Fruit fly (Drosophila melanogaster) whole organism, embryonic: ENCODE data around the gene Drsl4.

Source experiments
- CG11723 ChIP-seq: fragments of 200-800 bp; sonication (Bioruptor generic); optimal IDR thresholded peaks from 2 replicates; lab custom pipeline; 2017; ENCODE audit warnings: missing biosample characterization, mild to moderate bottlenecking, missing genetic modification characterization
- CG1233 ChIP-seq: fragments of 200-800 bp; sonication (Bioruptor generic); optimal IDR thresholded peaks from 4 replicates; lab custom pipeline; 2018; ENCODE audit warnings: missing biosample characterization, mild to moderate bottlenecking, missing genetic modification characterization
- CG15073 ChIP-seq: fragments of 200-800 bp; sonication (Bioruptor generic); optimal IDR thresholded peaks from 2 replicates; lab custom pipeline; 2016; ENCODE audit warnings: missing biosample characterization, missing genetic modification characterization
- CG2875 ChIP-seq: fragments of 200-800 bp; sonication (Bioruptor generic); optimal IDR thresholded peaks from 2 replicates; lab custom pipeline; 2017; ENCODE audit warnings: missing biosample characterization, mild to moderate bottlenecking, missing genetic modification characterization, missing genetic modification reagents
- CG2889 ChIP-seq: fragments of 200-800 bp; sonication (Bioruptor generic); IDR thresholded peaks from 3 replicates; pipeline ENCODE4 v1.3.6; 2022; ENCODE audit warnings: missing biosample characterization, missing genetic modification characterization
- CG30020 ChIP-seq: fragments of 200-800 bp; optimal IDR thresholded peaks from 2 replicates; lab custom pipeline; 2019; ENCODE audit warnings: missing biosample characterization, mild to moderate bottlenecking, missing genetic modification characterization, moderate library complexity
- CG30403 ChIP-seq: fragments of 200-800 bp; sonication (Bioruptor generic); optimal IDR thresholded peaks from 3 replicates; lab custom pipeline; 2016; ENCODE audit warnings: missing biosample characterization, missing genetic modification characterization
- CG31224 ChIP-seq: fragments of 200-800 bp; sonication (Bioruptor generic); IDR thresholded peaks from 2 replicates; pipeline ENCODE4 v1.3.6; 2022; ENCODE audit warnings: missing biosample characterization, missing genetic modification characterization
- CG31388 ChIP-seq: fragments of 200-800 bp; sonication (Bioruptor generic); optimal IDR thresholded peaks from 2 replicates; lab custom pipeline; 2016; ENCODE audit warnings: missing biosample characterization, missing genetic modification characterization
- CG34376 ChIP-seq: fragments of 200-800 bp; sonication (Bioruptor generic); optimal IDR thresholded peaks from 2 replicates; lab custom pipeline; 2018; ENCODE audit warnings: missing biosample characterization, mild to moderate bottlenecking, missing genetic modification characterization
- CG43689 ChIP-seq: fragments of 200-800 bp; sonication (Bioruptor generic); IDR thresholded peaks from 2 replicates; pipeline ENCODE4 v1.3.6; 2022; ENCODE audit warnings: missing biosample characterization, missing genetic modification characterization
- CG6175 ChIP-seq: fragments of 200-800 bp; sonication (Bioruptor generic); IDR thresholded peaks from 3 replicates; pipeline ENCODE4 v1.3.6; 2022; ENCODE audit warnings: missing biosample characterization, missing genetic modification characterization
- CG7745 ChIP-seq: fragments of 200-800 bp; sonication (Bioruptor generic); optimal IDR thresholded peaks from 2 replicates; lab custom pipeline; 2018; ENCODE audit warnings: missing biosample characterization, mild to moderate bottlenecking, missing genetic modification characterization, moderate library complexity
- CG7786 ChIP-seq: fragments of 200-800 bp; sonication (Bioruptor generic); optimal IDR thresholded peaks from 2 replicates; lab custom pipeline; 2016; ENCODE audit warnings: missing biosample characterization, missing genetic modification characterization
- CG7839 ChIP-seq: fragments of 200-800 bp; sonication (Bioruptor generic); optimal IDR thresholded peaks from 3 replicates; lab custom pipeline; 2018; ENCODE audit warnings: missing biosample characterization, mild to moderate bottlenecking, missing genetic modification characterization, moderate library complexity
- CG7928 ChIP-seq: fragments of 200-800 bp; sonication (Bioruptor generic); optimal IDR thresholded peaks from 2 replicates; lab custom pipeline; 2017; ENCODE audit warnings: missing biosample characterization, mild to moderate bottlenecking, missing genetic modification characterization
- CG8290 ChIP-seq, 3 experiments: fragments of 200-800 bp; sonication (Bioruptor generic); optimal IDR thresholded peaks; 2 replicates each; lab custom pipeline; 2016 to 2019; ENCODE audit warnings: missing biosample characterization in 3 of 3, missing genetic modification characterization in 3 of 3, mild to moderate bottlenecking in 2 of 3, moderate library complexity in 1 of 3
- CG9609 ChIP-seq: fragments of 200-800 bp; sonication (Bioruptor generic); optimal IDR thresholded peaks from 3 replicates; lab custom pipeline; 2016; ENCODE audit warnings: missing biosample characterization, missing genetic modification characterization
- CG9727 ChIP-seq: fragments of 200-800 bp; sonication (Bioruptor generic); optimal IDR thresholded peaks from 3 replicates; lab custom pipeline; 2017; ENCODE audit warnings: missing biosample characterization, mild to moderate bottlenecking, missing genetic modification characterization
- Eip74EF ChIP-seq, 2 experiments: fragments of 200-800 bp in 1 of 2; fragments of >200 bp in 1 of 2; sonication (Bioruptor generic) in 1 of 2; optimal IDR thresholded peaks; 2 replicates each; lab custom pipeline; 2017 to 2019; ENCODE audit warnings: missing biosample characterization in 2 of 2, missing genetic modification characterization in 2 of 2, mild to moderate bottlenecking in 1 of 2, moderate library complexity in 1 of 2
- Jarid2 ChIP-seq: fragments of 200-800 bp; sonication (Bioruptor generic); optimal IDR thresholded peaks from 3 replicates; lab custom pipeline; 2017; ENCODE audit warnings: mild to moderate bottlenecking, missing biosample characterization, missing genetic modification reagents, missing genetic modification characterization
- Lpt ChIP-seq: fragments of >200 bp; optimal IDR thresholded peaks from 2 replicates; lab custom pipeline; 2018; ENCODE audit warnings: missing biosample characterization, missing genetic modification characterization
- Mad ChIP-seq: fragments of 200-800 bp; sonication (Bioruptor generic); optimal IDR thresholded peaks from 2 replicates; lab custom pipeline; 2016; ENCODE audit warnings: missing biosample characterization, missing genetic modification characterization
- Neu2 ChIP-seq: fragments of 200-800 bp; sonication (Bioruptor generic); optimal IDR thresholded peaks from 3 replicates; lab custom pipeline; 2016; ENCODE audit warnings: missing biosample characterization, missing genetic modification characterization, borderline replicate concordance
- Ravus ChIP-seq: fragments of 200-800 bp; sonication (Bioruptor generic); IDR thresholded peaks from 2 replicates; pipeline ENCODE4 v1.3.6; 2022; ENCODE audit warnings: missing biosample characterization, missing genetic modification characterization
- Scr ChIP-seq: fragments of 200-800 bp; sonication (Bioruptor generic); IDR thresholded peaks from 2 replicates; pipeline ENCODE4 v1.3.6; 2022; ENCODE audit warnings: missing biosample characterization, missing genetic modification characterization; ENCODE audit not compliant: partially characterized antibody
- Usf ChIP-seq: fragments of 200-800 bp; sonication (Bioruptor generic); optimal IDR thresholded peaks from 2 replicates; lab custom pipeline; 2017; ENCODE audit warnings: missing genotype, missing biosample characterization, missing genetic modification characterization
- amos ChIP-seq: fragments of 200-800 bp; sonication (Bioruptor generic); IDR thresholded peaks from 2 replicates; pipeline ENCODE4 v1.3.6; 2022; ENCODE audit warnings: missing biosample characterization, missing genetic modification characterization; ENCODE audit not compliant: partially characterized antibody
- ash1 ChIP-seq: fragments of 200-800 bp; sonication (Bioruptor generic); optimal IDR thresholded peaks from 2 replicates; lab custom pipeline; 2018; ENCODE audit warnings: missing biosample characterization, mild to moderate bottlenecking, missing genetic modification characterization
- ato ChIP-seq: fragments of 200-800 bp; sonication (Bioruptor generic); IDR thresholded peaks from 2 replicates; pipeline ENCODE4 v1.3.6; 2022; ENCODE audit warnings: missing biosample characterization, missing genetic modification characterization; ENCODE audit not compliant: partially characterized antibody
- bbx ChIP-seq: fragments of 200-800 bp; sonication (Bioruptor generic); IDR thresholded peaks from 2 replicates; pipeline ENCODE4 v1.3.6; 2022; ENCODE audit warnings: missing biosample characterization, missing genetic modification characterization; ENCODE audit not compliant: partially characterized antibody
- btn ChIP-seq: fragments of 200-800 bp; sonication (Bioruptor generic); optimal IDR thresholded peaks from 2 replicates; lab custom pipeline; 2016; ENCODE audit warnings: missing biosample characterization, missing genetic modification characterization
- caup ChIP-seq: fragments of 200-800 bp; sonication (Bioruptor generic); optimal IDR thresholded peaks from 3 replicates; lab custom pipeline; 2017; ENCODE audit warnings: missing biosample characterization, mild to moderate bottlenecking, missing genetic modification characterization, moderate library complexity; ENCODE audit not compliant: severe bottlenecking
- crol ChIP-seq: fragments of 200-800 bp; sonication (Bioruptor generic); IDR thresholded peaks from 2 replicates; pipeline ENCODE4 v1.3.6; 2022; ENCODE audit warnings: missing biosample characterization, missing genetic modification characterization
- dan ChIP-seq: fragments of 200-800 bp; sonication (Bioruptor generic); IDR thresholded peaks from 2 replicates; pipeline ENCODE4 v1.3.6; 2022; ENCODE audit warnings: missing biosample characterization, missing genetic modification characterization
- fd102C ChIP-seq: fragments of 200-800 bp; sonication (Bioruptor generic); optimal IDR thresholded peaks from 2 replicates; lab custom pipeline; 2018; ENCODE audit warnings: missing biosample characterization, mild to moderate bottlenecking, missing genetic modification characterization, moderate library complexity
- fru ChIP-seq: fragments of >200 bp; optimal IDR thresholded peaks from 2 replicates; lab custom pipeline; 2017
- gfzf ChIP-seq: fragments of 200-800 bp; sonication (Bioruptor generic); optimal IDR thresholded peaks from 2 replicates; lab custom pipeline; 2016; ENCODE audit warnings: missing biosample characterization, mild to moderate bottlenecking, missing genetic modification characterization, moderate library complexity
- grau ChIP-seq: fragments of 200-800 bp; optimal IDR thresholded peaks from 3 replicates; lab custom pipeline; 2019; ENCODE audit warnings: missing biosample characterization, mild to moderate bottlenecking, missing genetic modification characterization, moderate library complexity
- gsb ChIP-seq: fragments of 200-800 bp; sonication (Bioruptor generic); IDR thresholded peaks from 2 replicates; pipeline ENCODE4 v1.3.6; 2022; ENCODE audit warnings: missing biosample characterization, missing genetic modification characterization
- ind ChIP-seq: fragments of 200-800 bp; sonication (Bioruptor generic); optimal IDR thresholded peaks from 3 replicates; lab custom pipeline; 2016; ENCODE audit warnings: missing biosample characterization, missing genetic modification characterization
- lov ChIP-seq, 2 experiments: fragments of 200-800 bp in 1 of 2; fragments of >200 bp in 1 of 2; sonication (Bioruptor generic) in 1 of 2; IDR thresholded peaks in 1 of 2; optimal IDR thresholded peaks in 1 of 2; 2 replicates in 1 of 2; 3 replicates in 1 of 2; pipeline versions ENCODE4 v1.3.6 to Lab custom; 2017 to 2022; ENCODE audit warnings: missing biosample characterization in 1 of 2, missing genetic modification characterization in 1 of 2
- nau ChIP-seq: fragments of 200-800 bp; sonication (Bioruptor generic); optimal IDR thresholded peaks from 3 replicates; lab custom pipeline; 2017; ENCODE audit warnings: missing biosample characterization, mild to moderate bottlenecking, missing genetic modification characterization, missing genetic modification reagents
- nmo ChIP-seq: fragments of 200-800 bp; sonication (Bioruptor generic); optimal IDR thresholded peaks from 2 replicates; lab custom pipeline; 2018; ENCODE audit warnings: missing biosample characterization, mild to moderate bottlenecking, missing genetic modification characterization, moderate library complexity
- psq ChIP-seq: fragments of 200-800 bp; sonication (Bioruptor generic); optimal IDR thresholded peaks from 2 replicates; lab custom pipeline; 2017; ENCODE audit warnings: missing biosample characterization, missing genetic modification characterization
- sim ChIP-seq: fragments of 200-800 bp; sonication (Bioruptor generic); IDR thresholded peaks from 2 replicates; pipeline ENCODE4 v1.3.6; 2022; ENCODE audit warnings: missing biosample characterization, missing genetic modification characterization
- stc ChIP-seq: fragments of 200-800 bp; sonication (Bioruptor generic); IDR thresholded peaks from 2 replicates; pipeline ENCODE4 v1.3.6; 2022; ENCODE audit warnings: missing biosample characterization, missing genetic modification characterization
- tup ChIP-seq: fragments of 200-800 bp; sonication (Bioruptor generic); optimal IDR thresholded peaks from 2 replicates; lab custom pipeline; 2016; ENCODE audit warnings: missing biosample characterization, mild to moderate bottlenecking, missing genetic modification characterization, moderate library complexity
- z ChIP-seq: fragments of 200-800 bp; sonication (Bioruptor generic); IDR thresholded peaks from 3 replicates; pipeline ENCODE4 v1.3.6; 2022; ENCODE audit warnings: missing biosample characterization, missing genetic modification characterization

The Drsl4 gene

dm6 chr3L:3303087-3303526 lies 12.3 kb upstream of the Drsl4 start, which contains the start of gene CG14968 (continued):
- peak; percentile 95 for TF ChIP-seq CG7839 (tag; lab: Kevin White, UChicago)
- TF ChIP-seq Mad (GFP tag; lab: Kevin White, UChicago) = peak; percentile 79
- TF ChIP-seq CG34376 (GFP tag; lab: Kevin White, UChicago) = peak; percentile 62
- peak; percentile 96 for TF ChIP-seq stc
- TF ChIP-seq ash1 (GFP tag; lab: Kevin White, UChicago) = peak; percentile 72
- TF ChIP-seq nau (GFP tag; lab: Kevin White, UChicago) = peak; percentile 85
- TF ChIP-seq CG31224 (GFP tag; lab: Robert Waterston, UW) = peak; percentile 93
- TF ChIP-seq CG1233 = peak; percentile 92
- TF ChIP-seq tup (GFP tag; lab: Kevin White, UChicago) = peak; percentile 87
- TF ChIP-seq CG2889 (GFP tag; lab: Robert Waterston, UW) = peak; percentile 93
- no peak for TF ChIP-seq CG7745 (tag; lab: Kevin White, UChicago)
- TF ChIP-seq z (GFP tag; lab: Robert Waterston, UW) = peak; percentile 62; the same call in 1 of the 3 replicates
- peak; percentile 86 for TF ChIP-seq Ravus (GFP tag; lab: Robert Waterston, UW)
- TF ChIP-seq CG30403 = peak; percentile 93
- TF ChIP-seq btn (GFP tag; lab: Kevin White, UChicago) = peak; percentile 38
- peak; percentile 96 for TF ChIP-seq caup
- no peak for TF ChIP-seq bbx
- TF ChIP-seq crol (GFP tag; lab: Robert Waterston, UW) = peak; percentile 70
- TF ChIP-seq Jarid2 = peak; percentile 69
- TF ChIP-seq amos = no peak
- peak; percentile 76 for TF ChIP-seq Usf (GFP tag; lab: Kevin White, UChicago)
- TF ChIP-seq CG31388 (GFP tag; lab: Kevin White, UChicago) = peak; percentile 80
- TF ChIP-seq CG30020 = peak; percentile 49
- peak in 1 of 2 experiments; percentile 85 for TF ChIP-seq Eip74EF (GFP tag; optimal IDR thresholded peaks at IDR 0.05; lab: Kevin White, UChicago)
- TF ChIP-seq gfzf (GFP tag; lab: Kevin White, UChicago) = peak; percentile 33
- TF ChIP-seq CG15073 (GFP tag; lab: Kevin White, UChicago) = peak; percentile 45
- no peak for TF ChIP-seq Scr (GFP tag; lab: Robert Waterston, UW)
- TF ChIP-seq CG7786 (GFP tag; lab: Kevin White, UChicago) = peak; percentile 72
- peak; percentile 41; the same call in 1 of the 2 replicates for TF ChIP-seq dan
- TF ChIP-seq psq (GFP tag; lab: Kevin White, UChicago) = peak; percentile 76
- TF ChIP-seq lov (optimal IDR thresholded peaks at IDR 0.05; lab: Kevin White, UChicago) = no peak
- TF ChIP-seq lov (GFP tag; IDR thresholded peaks at IDR 0.05; lab: Robert Waterston, UW) = peak; percentile 93
- peak; percentile 90 for TF ChIP-seq nmo (GFP tag; lab: Kevin White, UChicago)
- TF ChIP-seq ato (GFP tag; lab: Robert Waterston, UW) = no peak
- no peak for TF ChIP-seq Neu2
- peak; percentile 94 for TF ChIP-seq CG6175
- peak; percentile 94 for TF ChIP-seq CG43689 (GFP tag; lab: Robert Waterston, UW)
- TF ChIP-seq fd102C (GFP tag; lab: Kevin White, UChicago) = no peak
- TF ChIP-seq CG9609 (GFP tag; lab: Kevin White, UChicago) = peak; percentile 43
- TF ChIP-seq gsb (GFP tag; lab: Robert Waterston, UW) = peak; percentile 92
- no peak for TF ChIP-seq fru (lab: Kevin White, UChicago)
- TF ChIP-seq sim (GFP tag; lab: Robert Waterston, UW) = peak; percentile 77; the same call in 1 of the 2 replicates
- TF ChIP-seq CG2875 (GFP tag; lab: Kevin White, UChicago) = peak; percentile 72
- peak; percentile 86 for TF ChIP-seq CG11723 (GFP tag; lab: Kevin White, UChicago)
- peak; percentile 94 for TF ChIP-seq grau (tag; lab: Kevin White, UChicago)
- peak; percentile 94 for TF ChIP-seq ind (GFP tag; lab: Kevin White, UChicago)
- no peak for TF ChIP-seq Lpt (GFP tag; lab: Kevin White, UChicago)
- peak; percentile 70 for TF ChIP-seq CG7928 (GFP tag; lab: Kevin White, UChicago)
- TF ChIP-seq CG8290 (GFP tag; optimal IDR thresholded peaks at IDR 0.05; lab: Kevin White, UChicago) = peak; percentile 74
- TF ChIP-seq CG8290 (tag; optimal IDR thresholded peaks at IDR 0.05; lab: Kevin White, UChicago) = peak in 1 of 2 experiments; percentile 77
- TF ChIP-seq CG9727 = peak; percentile 85
